Fruit fly (Drosophila melanogaster) whole organism: ENCODE results near the gene ND-49L.

ENCODE experiments used
- CG8478 ChIP-seq: fragments of >200 bp; optimal IDR thresholded peaks from 2 replicates; lab custom pipeline; 2018; ENCODE audit warnings: inconsistent platforms
- Dll ChIP-seq: fragments of >200 bp; optimal IDR thresholded peaks from 2 replicates; lab custom pipeline; 2017
- pan ChIP-seq: fragments of >200 bp; optimal IDR thresholded peaks from 2 replicates; lab custom pipeline; 2017
- psq ChIP-seq: fragments of >200 bp; optimal IDR thresholded peaks from 2 replicates; lab custom pipeline; 2017

- TF ChIP-seq psq (lab: Kevin White, UChicago), result no peak
- no peak for TF ChIP-seq CG8478
- TF ChIP-seq pan, result no peak
- TF ChIP-seq Dll (lab: Kevin White, UChicago), result no peak
Observed at dm6 chr3R:25313771-25314170, 44.3 kb upstream of the ND-49L start, which contains the start of gene CG31087.
